Worm (Caenorhabditis elegans): ENCODE results near the gene pck-1.

DNA sequence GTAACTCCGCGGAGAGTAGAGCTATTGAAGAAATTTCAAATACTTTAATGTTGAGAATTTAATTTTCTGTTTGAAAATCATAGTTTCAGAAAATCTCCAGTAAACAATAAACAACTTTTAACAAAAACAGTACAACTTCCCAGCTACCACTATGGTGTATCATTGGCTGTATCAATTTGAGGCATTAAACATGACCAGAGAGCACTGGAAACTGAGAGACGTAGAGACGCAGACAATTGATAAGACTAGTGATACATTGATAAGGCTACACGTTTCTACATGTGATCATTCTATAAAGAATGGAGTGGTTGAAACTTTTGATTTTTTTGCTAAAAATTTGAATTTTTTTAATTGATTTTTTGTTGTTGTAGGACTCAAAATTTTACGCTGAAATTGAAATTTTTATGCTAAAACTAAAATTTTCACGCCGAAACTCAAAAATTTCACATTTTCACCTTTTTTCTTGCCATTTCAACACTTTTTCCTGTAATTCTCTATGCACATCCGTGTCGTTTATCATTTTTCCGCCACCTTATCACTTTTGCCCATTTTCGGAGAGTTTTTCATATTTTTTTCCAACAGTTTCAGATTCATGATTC, 50.7 kb downstream of the pck-1 start, which contains the start of gene H10E21.1:
- no peak for TF ChIP-seq cey-2 (tag; optimal IDR thresholded peaks at IDR 0.05; ENCODE audit: borderline replicate concordance, insufficient read depth)
- TF ChIP-seq saeg-2 (GFP tag; IDR thresholded peaks at IDR 0.05): no peak
- TF ChIP-seq nhr-48 (tag; optimal IDR thresholded peaks at IDR 0.05): no peak

Measured in whole organism, L4 larva.